Worm (Caenorhabditis elegans) whole organism, L3 larva: Measurements from ENCODE around the gene ipla-1.

Experiments used
- egl-5 ChIP-seq: fragments of 150-350 bp; optimal IDR thresholded peaks from 2 replicates; lab custom pipeline; 2017; ENCODE audit warnings: missing biosample characterization, missing genetic modification reagents, missing genetic modification characterization, inconsistent platforms
- elt-1 ChIP-seq: fragments of 150-350 bp; optimal IDR thresholded peaks from 2 replicates; lab custom pipeline; 2014; ENCODE audit warnings: missing biosample characterization, missing genetic modification characterization
- lsy-12 ChIP-seq: sonication (generic microtip); optimal IDR thresholded peaks from 2 replicates; lab custom pipeline; 2016; ENCODE audit warnings: mild to moderate bottlenecking, missing genetic modification characterization, missing compliant biosample characterization
- nhr-25 ChIP-seq: sonication (generic microtip); optimal IDR thresholded peaks from 2 replicates; lab custom pipeline; 2017; ENCODE audit warnings: missing biosample characterization, missing genetic modification characterization
- skn-1 ChIP-seq: fragments of 150-350 bp; optimal IDR thresholded peaks from 2 replicates; lab custom pipeline; 2014; ENCODE audit warnings: missing biosample characterization, missing genetic modification characterization
- zag-1 ChIP-seq: fragments of 150-350 bp; optimal IDR thresholded peaks from 2 replicates; lab custom pipeline; 2014; ENCODE audit warnings: missing biosample characterization, missing genetic modification characterization
- ztf-4 ChIP-seq: fragments of 150-350 bp; optimal IDR thresholded peaks from 2 replicates; lab custom pipeline; 2014; ENCODE audit warnings: missing biosample characterization, missing genetic modification characterization

DNA sequence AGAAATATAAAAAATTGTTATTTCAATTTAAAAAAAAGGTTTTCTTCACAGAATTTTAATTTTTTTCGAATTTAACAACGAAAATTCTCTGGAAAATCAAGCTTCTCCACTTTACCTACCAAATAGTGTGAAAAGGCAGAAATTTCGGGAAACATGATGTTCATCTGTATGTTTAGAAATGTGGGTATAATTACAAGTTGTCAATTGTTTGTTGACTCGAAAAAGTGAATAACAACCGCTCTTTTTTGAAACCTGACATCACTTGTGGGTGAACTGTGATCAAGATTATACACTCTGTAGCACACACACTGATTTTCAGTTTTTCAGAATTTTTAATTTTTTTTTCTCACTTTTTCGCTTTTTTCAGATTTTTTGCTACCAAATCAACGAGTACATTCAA, 1.3 kb downstream of the ipla-1 start:
- no peak for TF ChIP-seq elt-1 (tag; lab: Kevin White, UChicago)
- no peak for TF ChIP-seq egl-5
- TF ChIP-seq skn-1 (tag; lab: Kevin White, UChicago), result no peak
- no peak for TF ChIP-seq ztf-4
- no peak for TF ChIP-seq nhr-25 (tag; lab: Kevin White, UChicago)
- TF ChIP-seq zag-1, result no peak
- no peak for TF ChIP-seq lsy-12 (tag; lab: Kevin White, UChicago)
